Fruit fly (Drosophila melanogaster): ENCODE results near the gene upd1.

DNA sequence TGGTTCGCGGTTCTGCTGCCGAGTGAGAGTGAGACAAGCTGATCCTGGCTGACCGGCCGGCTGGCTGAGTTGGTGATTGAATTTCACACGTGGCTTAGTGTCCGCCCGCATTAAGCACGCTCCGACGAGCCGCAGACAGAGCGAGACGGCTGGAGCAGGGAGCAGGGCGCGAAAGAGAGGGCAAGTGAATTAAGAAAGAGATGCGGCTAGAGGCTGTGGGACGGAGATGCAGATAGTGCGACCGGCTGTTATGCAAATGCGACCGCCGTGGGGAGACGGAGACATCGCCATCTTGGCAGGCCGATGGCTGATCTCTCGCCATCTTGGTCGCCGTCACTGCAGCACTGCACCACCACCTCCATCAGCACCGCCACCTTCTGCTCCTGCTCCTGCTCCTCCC, 42.2 kb downstream of the upd1 start:
- TF ChIP-seq Hr4 (GFP tag; optimal IDR thresholded peaks at IDR 0.05) = no peak
- no peak for TF ChIP-seq ss (GFP tag; optimal IDR thresholded peaks at IDR 0.05)
- no peak for TF ChIP-seq dsx (GFP tag; optimal IDR thresholded peaks at IDR 0.05; ENCODE audit: poor library complexity, severe bottlenecking)
- TF ChIP-seq CG32006 (GFP tag; optimal IDR thresholded peaks at IDR 0.05) = no peak
- TF ChIP-seq spab (GFP tag; optimal IDR thresholded peaks at IDR 0.05) = no peak
- TF ChIP-seq CG7368 (GFP tag; optimal IDR thresholded peaks at IDR 0.05) = no peak
- TF ChIP-seq esn (GFP tag; optimal IDR thresholded peaks at IDR 0.05) = no peak
- no peak for TF ChIP-seq svp (GFP tag)
- no peak for TF ChIP-seq CG16779 (tag; optimal IDR thresholded peaks at IDR 0.05)
- no peak for TF ChIP-seq CG4318 (GFP tag; optimal IDR thresholded peaks at IDR 0.05)
- no peak for TF ChIP-seq Sox102F (GFP tag; optimal IDR thresholded peaks at IDR 0.05)
- no peak for TF ChIP-seq fd85E (GFP tag; optimal IDR thresholded peaks at IDR 0.05)
- no peak for TF ChIP-seq dac (GFP tag; optimal IDR thresholded peaks at IDR 0.05)
- no peak for TF ChIP-seq Blimp-1 (GFP tag; optimal IDR thresholded peaks at IDR 0.05)
